Worm (Caenorhabditis elegans) whole organism, mixed stage, embryonic: ENCODE data around the gene nhr-178.

Experiments used
- M03D4.4 ChIP-seq: sonication (generic microtip); optimal IDR thresholded peaks from 2 replicates; lab custom pipeline; 2017; ENCODE audit warnings: mild to moderate bottlenecking, missing genetic modification characterization, missing compliant biosample characterization
- bed-3 ChIP-seq: fragments of 200-800 bp; sonication (Bioruptor generic); optimal IDR thresholded peaks from 3 replicates; lab custom pipeline; 2018; ENCODE audit warnings: mild to moderate bottlenecking, missing genetic modification characterization, moderate library complexity, missing compliant biosample characterization
- blmp-1 ChIP-seq: fragments of 150-350 bp; optimal IDR thresholded peaks from 2 replicates; lab custom pipeline; 2014; ENCODE audit warnings: missing biosample characterization, missing genetic modification characterization
- ceh-39 ChIP-seq: fragments of 150-350 bp; optimal IDR thresholded peaks from 2 replicates; lab custom pipeline; 2014; ENCODE audit warnings: missing biosample characterization, missing genetic modification characterization
- ceh-43 ChIP-seq: fragments of 200-800 bp; sonication (Bioruptor generic); optimal IDR thresholded peaks from 2 replicates; lab custom pipeline; 2018; ENCODE audit warnings: mild to moderate bottlenecking, missing genetic modification characterization, moderate library complexity, missing compliant biosample characterization
- ceh-83 ChIP-seq: fragments of 200-800 bp; sonication (Bioruptor generic); optimal IDR thresholded peaks from 2 replicates; lab custom pipeline; 2018; ENCODE audit warnings: mild to moderate bottlenecking, missing genetic modification characterization, missing compliant biosample characterization
- ces-1 ChIP-seq: fragments of 150-350 bp; optimal IDR thresholded peaks from 2 replicates; lab custom pipeline; 2014; ENCODE audit warnings: missing biosample characterization, missing genetic modification reagents, missing genetic modification characterization
- cnd-1 ChIP-seq: fragments of 200-800 bp; sonication (Bioruptor generic); optimal IDR thresholded peaks from 2 replicates; lab custom pipeline; 2018; ENCODE audit warnings: mild to moderate bottlenecking, missing genetic modification characterization, missing compliant biosample characterization
- drap-1 ChIP-seq: fragments of 200-800 bp; sonication (Bioruptor generic); optimal IDR thresholded peaks from 3 replicates; lab custom pipeline; 2018; ENCODE audit warnings: mild to moderate bottlenecking, missing genetic modification characterization, missing compliant biosample characterization
- elt-1 ChIP-seq: sonication (generic microtip); optimal IDR thresholded peaks from 2 replicates; lab custom pipeline; 2017; ENCODE audit warnings: missing genetic modification characterization, mild to moderate bottlenecking, missing compliant biosample characterization, antibody characterized with exemption, moderate library complexity, borderline replicate concordance; ENCODE audit not compliant: insufficient read depth
- elt-3 ChIP-seq: fragments of 150-350 bp; optimal IDR thresholded peaks from 2 replicates; lab custom pipeline; 2014; ENCODE audit warnings: missing biosample characterization, missing genetic modification characterization
- flh-1 ChIP-seq: fragments of 200-800 bp; sonication (Bioruptor generic); optimal IDR thresholded peaks from 2 replicates; lab custom pipeline; 2018; ENCODE audit warnings: mild to moderate bottlenecking, missing genetic modification characterization, moderate library complexity, missing compliant biosample characterization
- hlh-1 ChIP-seq: fragments of 150-350 bp; optimal IDR thresholded peaks from 2 replicates; lab custom pipeline; 2014; ENCODE audit warnings: missing biosample characterization, missing genetic modification reagents, missing genetic modification characterization
- lin-13 ChIP-seq: fragments of 150-350 bp; optimal IDR thresholded peaks from 2 replicates; lab custom pipeline; 2014; ENCODE audit warnings: missing biosample characterization, missing genetic modification characterization
- lsy-2 ChIP-seq: fragments of 150-350 bp; optimal IDR thresholded peaks from 2 replicates; lab custom pipeline; 2014; ENCODE audit warnings: missing biosample characterization, missing genetic modification characterization
- mab-5 ChIP-seq: fragments of 150-350 bp; optimal IDR thresholded peaks from 2 replicates; lab custom pipeline; 2014; ENCODE audit warnings: missing biosample characterization, missing genetic modification characterization
- mep-1 ChIP-seq: fragments of 150-350 bp; optimal IDR thresholded peaks from 2 replicates; lab custom pipeline; 2017; ENCODE audit warnings: missing biosample characterization, missing genetic modification reagents, missing genetic modification characterization, inconsistent platforms
- mls-2 ChIP-seq: sonication (generic microtip); optimal IDR thresholded peaks from 2 replicates; lab custom pipeline; 2016; ENCODE audit warnings: mild to moderate bottlenecking, missing genetic modification characterization, moderate library complexity, missing compliant biosample characterization
- nhr-12 ChIP-seq: fragments of 150-350 bp; optimal IDR thresholded peaks from 2 replicates; lab custom pipeline; 2014; ENCODE audit warnings: missing biosample characterization, missing genetic modification characterization
- nhr-2 ChIP-seq: fragments of 150-350 bp; optimal IDR thresholded peaks from 2 replicates; lab custom pipeline; 2014; ENCODE audit warnings: missing biosample characterization, missing genetic modification characterization
- nhr-237 ChIP-seq: fragments of 150-350 bp; optimal IDR thresholded peaks from 2 replicates; lab custom pipeline; 2014; ENCODE audit warnings: missing biosample characterization, missing genetic modification characterization
- nhr-28 ChIP-seq: fragments of 150-350 bp; optimal IDR thresholded peaks from 2 replicates; lab custom pipeline; 2014; ENCODE audit warnings: missing biosample characterization, missing genetic modification characterization
- pha-4 ChIP-seq: fragments of 150-350 bp; optimal IDR thresholded peaks from 2 replicates; lab custom pipeline; 2018; ENCODE audit warnings: missing biosample characterization, missing genetic modification reagents, missing genetic modification characterization
- snpc-4 ChIP-seq: fragments of 150-350 bp; optimal IDR thresholded peaks from 2 replicates; lab custom pipeline; 2014; ENCODE audit warnings: missing biosample characterization, missing genetic modification characterization
- sptf-1 ChIP-seq: sonication (generic microtip); optimal IDR thresholded peaks from 2 replicates; lab custom pipeline; 2017; ENCODE audit warnings: mild to moderate bottlenecking, missing genetic modification characterization, moderate library complexity, missing compliant biosample characterization
- tbx-8 ChIP-seq: fragments of 200-800 bp; sonication (Bioruptor generic); optimal IDR thresholded peaks from 2 replicates; lab custom pipeline; 2018; ENCODE audit warnings: mild to moderate bottlenecking, missing genetic modification characterization, moderate library complexity, missing compliant biosample characterization
- unc-120 ChIP-seq: sonication (generic microtip); optimal IDR thresholded peaks from 2 replicates; lab custom pipeline; 2017; ENCODE audit warnings: missing genetic modification characterization, missing compliant biosample characterization; ENCODE audit not compliant: poor library complexity, severe bottlenecking
- unc-39 ChIP-seq: fragments of 150-350 bp; optimal IDR thresholded peaks from 2 replicates; lab custom pipeline; 2014; ENCODE audit warnings: missing biosample characterization, missing genetic modification characterization
- zip-8 ChIP-seq: fragments of 150-350 bp; optimal IDR thresholded peaks from 2 replicates; lab custom pipeline; 2014; ENCODE audit warnings: missing biosample characterization, missing genetic modification characterization
- ztf-11 ChIP-seq: fragments of 150-350 bp; optimal IDR thresholded peaks from 2 replicates; lab custom pipeline; 2014; ENCODE audit warnings: missing biosample characterization, missing genetic modification characterization

nhr-178 gene

DNA sequence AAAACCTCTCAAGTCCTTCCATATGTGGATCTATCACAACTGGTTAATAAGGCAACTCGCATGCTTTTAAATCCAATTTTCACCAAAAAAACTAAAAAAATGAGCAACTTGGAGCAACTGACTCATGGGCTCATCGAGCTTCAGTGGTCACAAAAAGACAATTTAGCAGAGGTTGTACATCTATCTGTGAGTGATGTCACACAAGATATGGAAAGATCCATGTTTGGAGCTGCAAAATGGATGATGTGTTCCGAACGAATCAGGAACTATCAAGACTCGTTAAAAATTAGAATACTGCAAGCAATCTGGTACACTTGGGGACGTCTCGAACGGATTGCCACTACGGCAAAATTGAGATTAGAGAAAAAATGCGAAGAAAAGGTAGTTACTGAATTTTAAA is 3.8 kb upstream of the nhr-178 start:
- TF ChIP-seq elt-1 (tag; lab: Kevin White, UChicago) = no peak
- TF ChIP-seq nhr-12 (tag; lab: Kevin White, UChicago) = no peak
- no peak for TF ChIP-seq unc-120
- TF ChIP-seq pha-4 (tag; lab: Kevin White, UChicago) = no peak
- no peak for TF ChIP-seq drap-1 (GFP tag; lab: Kevin White, UChicago)
- no peak for TF ChIP-seq cnd-1
- TF ChIP-seq nhr-28 (tag; lab: Kevin White, UChicago) = no peak
- no peak for TF ChIP-seq ceh-43 (GFP tag; lab: Kevin White, UChicago)
- TF ChIP-seq ztf-11 = no peak
- TF ChIP-seq, all 35 proteins: peak for 0

DNA sequence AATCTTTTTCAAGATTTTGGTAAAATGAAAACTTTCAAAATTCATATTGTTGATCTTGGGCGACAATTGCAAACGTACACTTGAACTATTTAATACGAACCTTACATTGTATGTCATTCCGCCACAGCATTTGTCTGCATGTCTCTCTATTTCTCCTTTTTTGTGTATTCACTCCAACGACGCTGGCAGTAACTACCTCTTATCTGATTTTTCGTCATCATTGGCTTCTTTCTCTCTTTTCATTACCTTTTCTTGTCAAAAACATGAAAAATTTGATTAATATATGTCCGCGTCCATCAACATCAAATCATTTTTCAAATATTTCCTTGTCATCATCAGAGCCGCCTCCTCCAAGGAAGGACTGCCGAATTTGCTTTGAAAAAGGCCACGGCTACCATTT is 2.3 kb upstream of the nhr-178 start, which contains the start of gene nhr-177:
TSS of gene nhr-177 (plus strand) at position 167 of the 400 bp plus-strand sequence.
- TF ChIP-seq cnd-1 (no peak), ceh-83 (GFP tag; lab: Kevin White, UChicago) (no peak), flh-1 (no peak), nhr-2 (tag; lab: Kevin White, UChicago) (no peak), ceh-43 (GFP tag; lab: Kevin White, UChicago) (no peak), ces-1 (no peak), zip-8 (no peak), bed-3 (GFP tag; lab: Kevin White, UChicago) (no peak), pha-4 (tag; lab: Kevin White, UChicago) (no peak), lsy-2 (tag; lab: Kevin White, UChicago) (no peak), nhr-12 (tag; lab: Kevin White, UChicago) (no peak), lin-13 (tag; lab: Kevin White, UChicago) (no peak), nhr-237 (no peak), unc-120 (no peak), elt-3 (tag; lab: Kevin White, UChicago) (no peak), mls-2 (no peak), mep-1 (no peak), nhr-28 (tag; lab: Kevin White, UChicago) (no peak)

DNA sequence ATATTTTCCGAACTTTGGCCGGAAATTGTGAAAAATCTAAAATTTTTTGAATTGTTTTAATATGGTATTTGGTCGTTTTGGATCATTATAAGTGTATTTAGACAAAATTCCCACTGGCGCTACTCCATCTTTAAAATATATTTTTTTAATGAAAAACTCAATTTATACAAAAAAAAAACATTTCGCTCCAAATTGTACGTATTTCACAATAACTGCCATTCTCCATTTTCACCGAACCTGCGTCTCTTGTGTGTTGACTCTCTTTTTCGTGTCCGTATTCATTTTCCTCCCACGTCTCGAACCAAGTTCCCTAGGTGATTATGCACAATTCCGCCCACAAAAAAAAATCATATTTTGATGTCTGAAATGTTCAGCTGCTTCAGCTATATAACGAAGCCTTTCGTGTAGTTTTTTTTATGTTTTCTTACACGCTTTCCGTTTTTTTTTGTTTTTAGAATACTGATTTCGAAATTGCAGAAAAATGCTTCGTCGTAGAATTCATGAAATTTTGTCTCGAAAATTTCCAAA is 7.1 kb downstream of the nhr-178 start, which contains the start of gene F16B4.2:
TSS of gene F16B4.2 (plus strand) at position 478 of the 528 bp plus-strand sequence.
- no peak for TF ChIP-seq mep-1
- no peak for TF ChIP-seq sptf-1
- no peak for TF ChIP-seq drap-1 (GFP tag; lab: Kevin White, UChicago)
- TF ChIP-seq unc-39 = no peak
- no peak for TF ChIP-seq mab-5 (tag; lab: Kevin White, UChicago)
- TF ChIP-seq elt-1 (tag; lab: Kevin White, UChicago) = no peak
- TF ChIP-seq M03D4.4 (tag; lab: Kevin White, UChicago) = no peak
- no peak for TF ChIP-seq nhr-237
- TF ChIP-seq mls-2 = no peak
- no peak for TF ChIP-seq unc-120
- TF ChIP-seq elt-3 (tag; lab: Kevin White, UChicago) = no peak
- TF ChIP-seq ceh-39 (tag; lab: Kevin White, UChicago) = no peak
- no peak for TF ChIP-seq zip-8
- no peak for TF ChIP-seq ceh-43 (GFP tag; lab: Kevin White, UChicago)
- TF ChIP-seq cnd-1 = no peak
- TF ChIP-seq hlh-1 (tag; lab: Kevin White, UChicago) = no peak
- no peak for TF ChIP-seq nhr-2 (tag; lab: Kevin White, UChicago)
- TF ChIP-seq blmp-1 (tag; lab: Kevin White, UChicago) = no peak

DNA sequence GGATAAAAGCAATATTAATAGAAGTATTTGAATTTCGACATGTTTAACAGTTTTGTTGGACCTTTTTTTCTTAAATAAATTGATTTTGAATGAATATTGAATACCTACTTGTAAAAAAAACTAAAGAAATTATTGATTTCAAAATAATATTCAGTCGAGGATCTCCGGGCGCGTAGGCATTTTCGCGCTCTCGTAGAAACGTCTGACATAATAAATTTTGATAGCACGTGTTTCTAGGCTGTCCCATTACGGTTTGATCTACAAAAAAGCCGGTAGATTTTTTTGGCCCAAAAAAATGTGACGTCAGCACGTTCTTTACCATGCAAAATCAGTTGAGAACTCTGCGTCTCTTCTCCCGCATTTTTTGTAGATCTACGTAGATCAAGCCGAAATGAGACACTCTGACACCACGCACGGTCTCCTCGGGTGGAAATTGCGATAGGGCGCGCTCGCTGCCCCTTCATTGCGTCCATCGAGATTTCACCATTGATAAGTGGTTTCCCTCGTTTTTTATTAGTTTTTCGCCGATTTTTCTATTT is 13.1 kb downstream of the nhr-178 start:
- TF ChIP-seq nhr-237 (no peak), blmp-1 (tag; lab: Kevin White, UChicago) (no peak), ceh-39 (tag; lab: Kevin White, UChicago) (no peak), mep-1 (no peak), cnd-1 (no peak), sptf-1 (no peak), zip-8 (no peak)

DNA sequence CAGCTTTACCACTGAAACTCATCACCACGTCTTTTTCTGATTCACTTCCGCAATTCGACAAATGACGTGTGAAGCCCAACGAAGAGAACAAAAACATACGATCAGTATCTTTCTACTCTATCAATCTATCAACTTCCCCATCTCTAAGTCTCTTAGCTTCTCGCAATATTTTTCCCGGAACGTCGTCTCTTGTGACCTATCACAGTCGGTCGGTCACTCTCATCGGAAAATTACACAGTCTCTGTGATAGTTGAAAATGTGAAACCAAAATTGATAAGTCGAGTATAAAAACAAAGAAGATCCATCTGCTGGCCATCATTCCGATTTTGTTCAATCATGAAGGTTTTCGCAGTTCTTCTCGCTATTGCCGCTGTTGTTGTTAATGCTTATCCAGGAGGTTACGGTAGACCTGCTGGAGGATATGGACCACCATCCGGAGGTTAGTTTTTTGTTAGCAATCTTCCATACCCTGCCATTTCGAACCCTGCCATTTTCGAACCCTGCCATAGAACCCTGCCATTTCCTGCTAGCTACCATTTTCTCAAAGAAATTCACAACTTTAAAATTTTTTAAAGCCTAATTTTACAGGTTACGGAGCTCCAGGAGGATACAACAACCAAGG is 13.8 kb downstream of the nhr-178 start, which contains the start of gene F16B4.4:
TSS of gene F16B4.4 (plus strand) at position 221 of the 622 bp plus-strand sequence.
- TF ChIP-seq hlh-1 (tag; lab: Kevin White, UChicago) = no peak

DNA sequence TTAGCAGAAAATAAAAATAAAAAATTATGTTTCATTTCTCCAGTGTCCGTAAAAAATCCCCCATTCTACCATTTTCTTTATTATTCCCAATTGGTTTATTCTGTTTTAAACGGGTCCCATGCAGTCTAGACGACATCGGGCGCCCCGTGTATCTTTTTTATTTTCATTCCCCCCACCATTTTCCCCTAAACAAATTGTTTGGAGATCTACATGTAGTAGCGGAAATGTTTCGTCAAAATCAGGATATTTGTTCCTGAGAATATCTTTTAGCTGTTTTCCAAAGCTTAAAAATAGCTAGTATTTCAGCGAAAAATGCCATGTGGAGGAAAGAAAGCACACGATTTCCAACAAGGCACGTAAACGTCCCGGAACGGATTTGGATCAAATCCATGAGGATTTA is 19.6 kb downstream of the nhr-178 start, which contains the start of gene F16B4.5:
TSS of gene F16B4.5 (plus strand) at position 301 of the 400 bp plus-strand sequence.
- TF ChIP-seq ceh-39 (tag; lab: Kevin White, UChicago) = no peak
- TF ChIP-seq nhr-2 (tag; lab: Kevin White, UChicago) = no peak
- no peak for TF ChIP-seq nhr-28 (tag; lab: Kevin White, UChicago)
- TF ChIP-seq unc-120 = no peak
- TF ChIP-seq tbx-8 (GFP tag; lab: Kevin White, UChicago) = no peak
- no peak for TF ChIP-seq unc-39
- no peak for TF ChIP-seq elt-3 (tag; lab: Kevin White, UChicago)
- no peak for TF ChIP-seq mep-1
- TF ChIP-seq snpc-4 (tag; lab: Kevin White, UChicago) = no peak
- no peak for TF ChIP-seq cnd-1
- TF ChIP-seq bed-3 (GFP tag; lab: Kevin White, UChicago) = no peak
